Worm (Caenorhabditis elegans) whole organism, late embryonic: Measurements from ENCODE around the gene cpg-9.

ENCODE experiments used
- fkh-6 ChIP-seq: sonication (generic microtip); optimal IDR thresholded peaks from 2 replicates; lab custom pipeline; 2016; ENCODE audit warnings: missing genetic modification characterization, missing compliant biosample characterization
- pha-4 ChIP-seq: fragments of 150-350 bp; optimal IDR thresholded peaks from 2 replicates; lab custom pipeline; 2018; ENCODE audit warnings: missing biosample characterization, missing genetic modification reagents, missing genetic modification characterization
- sdc-2 ChIP-seq: sonication (generic microtip); optimal IDR thresholded peaks from 2 replicates; lab custom pipeline; 2016; ENCODE audit warnings: missing genotype, missing genetic modification characterization, missing compliant biosample characterization

ce11 chrIV:3076207-3076606, 6.2 kb upstream of the cpg-9 start, which contains the start of gene Y67D8C.22:
- TF ChIP-seq fkh-6 (tag; lab: Kevin White, UChicago) (no peak), sdc-2 (tag; lab: Kevin White, UChicago) (no peak), pha-4 (tag; lab: Kevin White, UChicago) (no peak)
